Worm (Caenorhabditis elegans): Measurements from ENCODE around the gene ZC155.2.

- TF ChIP-seq ceh-9 (tag; optimal IDR thresholded peaks at IDR 0.05) (no peak), nhr-237 (tag; optimal IDR thresholded peaks at IDR 0.05) (no peak), unc-62 (GFP tag; optimal IDR thresholded peaks at IDR 0.05) (no peak), nhr-76 (tag; optimal IDR thresholded peaks at IDR 0.05) (no peak)
These were observed 30.4 kb upstream of the ZC155.2 start, which contains the start of gene K10D2.8 for ce11 chrIII:5188426-5188825.

All from whole organism, L3 larva.